Worm (Caenorhabditis elegans): ENCODE results near the gene sta-2.

sta-2 gene

DNA sequence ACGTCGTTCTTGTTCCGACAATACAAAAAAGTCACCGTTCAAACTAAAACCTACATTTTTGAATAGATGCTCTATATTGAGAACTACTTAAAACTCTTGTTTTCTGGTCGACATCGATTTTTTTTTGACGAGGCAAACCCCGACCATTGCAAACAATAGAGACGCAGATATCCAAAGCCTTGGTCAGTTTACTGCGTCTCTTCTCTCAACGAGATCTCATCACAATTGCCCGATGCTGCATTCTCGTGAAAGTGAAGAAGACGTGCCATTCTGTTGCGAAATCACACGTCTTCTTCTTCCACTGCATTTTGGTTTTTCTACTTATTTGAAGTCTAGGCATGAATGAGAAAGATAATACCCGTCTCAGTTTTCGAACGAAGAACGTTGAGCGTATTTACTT lies 36.6 kb upstream of the sta-2 start (continued):
- TF ChIP-seq lin-11 (tag; optimal IDR thresholded peaks at IDR 0.05), result peak; percentile 20

- TF ChIP-seq gmeb-1 (tag; optimal IDR thresholded peaks at IDR 0.05) (no peak), F13H6.1 (tag; optimal IDR thresholded peaks at IDR 0.05) (no peak), mbf-1 (tag; optimal IDR thresholded peaks at IDR 0.05) (no peak), nhr-129 (tag; optimal IDR thresholded peaks at IDR 0.05) (no peak), nhr-12 (tag; optimal IDR thresholded peaks at IDR 0.05) (no peak), nhr-23 (tag; optimal IDR thresholded peaks at IDR 0.05) (no peak), ama-1 (optimal IDR thresholded peaks at IDR 0.05) (no peak)
Observed at ce11 chrV:9706592-9706991, 34.4 kb upstream of the sta-2 start.

- TF ChIP-seq mbf-1 (tag; optimal IDR thresholded peaks at IDR 0.05), result no peak
- peak; percentile 83 for TF ChIP-seq fos-1 (tag; optimal IDR thresholded peaks at IDR 0.05)
- no peak for TF ChIP-seq mab-5 (tag; optimal IDR thresholded peaks at IDR 0.05)
- no peak for TF ChIP-seq unc-62 (GFP tag; optimal IDR thresholded peaks at IDR 0.05)
- no peak for TF ChIP-seq sem-4 (tag; optimal IDR thresholded peaks at IDR 0.05)
Observed at ce11 chrV:9709747-9710146, 31.3 kb upstream of the sta-2 start, which contains the start of gene tag-120. Gene tag-120, minus strand, starts transcription at chrV:9709814.

ce11 chrV:9711174-9711573 lies 29.8 kb upstream of the sta-2 start:
- TF ChIP-seq crh-2 (tag; optimal IDR thresholded peaks at IDR 0.05), result peak; percentile 21
- TF ChIP-seq fos-1 (tag; optimal IDR thresholded peaks at IDR 0.05), result peak; percentile 92
- TF ChIP-seq sma-9 (GFP tag; optimal IDR thresholded peaks at IDR 0.05), result no peak
- no peak for TF ChIP-seq sma-9 (tag; optimal IDR thresholded peaks at IDR 0.05)

DNA sequence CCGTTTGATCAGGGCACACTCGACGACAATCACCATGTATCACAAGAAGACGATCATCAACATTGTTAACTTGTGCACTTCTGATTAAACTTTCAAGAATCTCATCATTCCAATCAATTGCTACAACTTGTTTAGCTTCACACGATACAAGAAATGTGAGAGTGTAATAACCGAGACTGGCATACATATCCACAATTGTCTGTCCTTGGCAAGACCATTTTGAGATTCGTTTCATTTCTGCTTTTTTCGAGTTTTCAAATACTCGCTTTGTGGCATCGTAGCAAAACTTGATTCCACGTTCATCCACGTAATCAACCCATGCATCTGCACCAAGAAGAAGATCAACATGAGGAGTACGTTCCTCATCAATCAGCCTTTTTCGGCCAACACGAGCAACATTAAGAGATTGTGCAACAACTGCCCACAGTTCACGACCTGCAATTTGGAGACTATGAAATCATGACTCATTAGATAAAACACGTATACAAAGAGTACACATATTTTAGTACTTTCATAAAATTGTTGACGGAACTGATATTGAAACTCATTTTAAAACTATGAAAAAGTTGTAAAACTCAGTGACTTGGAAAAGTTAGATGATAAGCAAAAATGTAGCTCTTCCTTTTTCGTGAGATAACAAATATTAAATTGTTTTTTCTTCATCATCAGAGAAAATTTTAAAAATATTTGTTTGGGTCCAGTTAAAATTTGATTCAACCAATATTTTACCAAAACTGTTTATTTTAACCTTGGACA lies 28.4 kb upstream of the sta-2 start:
- TF ChIP-seq fos-1 (tag; optimal IDR thresholded peaks at IDR 0.05) (peak; percentile 80), R02D3.7 (tag; optimal IDR thresholded peaks at IDR 0.05) (no peak)

- TF ChIP-seq nhr-11 (tag; optimal IDR thresholded peaks at IDR 0.05), result no peak
- TF ChIP-seq snpc-4 (tag; optimal IDR thresholded peaks at IDR 0.05), result no peak
Observed at ce11 chrV:9713532-9713931, 27.5 kb upstream of the sta-2 start, which contains the start of gene F40F9.10. Gene F40F9.10, minus strand, starts transcription at chrV:9713632.

DNA sequence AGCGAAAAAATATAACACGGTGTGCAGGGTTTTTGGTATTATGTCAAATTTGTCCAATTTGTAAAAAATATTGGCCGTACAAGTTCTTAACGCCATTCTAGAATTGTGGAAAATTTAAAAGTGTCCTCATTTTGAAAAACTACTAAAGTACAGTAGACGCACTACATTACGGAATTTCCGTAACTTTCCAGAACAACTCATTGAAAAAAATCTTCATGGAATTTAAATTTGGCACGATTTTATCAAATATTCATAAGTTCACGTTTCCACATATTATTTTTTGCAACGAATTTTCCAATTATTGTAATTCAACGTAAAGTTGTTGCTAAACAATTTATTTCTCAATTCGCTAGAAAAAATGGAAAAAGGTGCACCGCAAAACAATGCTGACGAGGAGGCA lies 26.1 kb upstream of the sta-2 start, which contains the start of gene F40F9.3:
Gene F40F9.3, plus strand, starts transcription at position 301 of the 400 bp plus-strand sequence.
- TF ChIP-seq R02D3.7 (tag; optimal IDR thresholded peaks at IDR 0.05) (no peak), snpc-4 (tag; optimal IDR thresholded peaks at IDR 0.05) (no peak), lin-39 (tag; optimal IDR thresholded peaks at IDR 0.05) (no peak), blmp-1 (tag; optimal IDR thresholded peaks at IDR 0.05; ENCODE audit: insufficient read depth) (no peak), elt-1 (tag; optimal IDR thresholded peaks at IDR 0.05) (no peak), sem-4 (tag; optimal IDR thresholded peaks at IDR 0.05) (no peak), lsy-2 (tag; optimal IDR thresholded peaks at IDR 0.05) (no peak)

ce11 chrV:9716397-9716796 lies 24.6 kb upstream of the sta-2 start, which contains the start of gene str-188:
Gene str-188, plus strand, starts transcription at chrV:9716697.
- TF ChIP-seq mdl-1 (tag; optimal IDR thresholded peaks at IDR 0.05), result no peak
- TF ChIP-seq lin-13 (GFP tag; optimal IDR thresholded peaks at IDR 0.05), result no peak
- TF ChIP-seq nhr-21 (tag; optimal IDR thresholded peaks at IDR 0.05), result no peak
- TF ChIP-seq elt-1 (tag; optimal IDR thresholded peaks at IDR 0.05), result no peak
- TF ChIP-seq gmeb-1 (tag; optimal IDR thresholded peaks at IDR 0.05), result no peak
- no peak for TF ChIP-seq nhr-237 (tag; optimal IDR thresholded peaks at IDR 0.05)
- no peak for TF ChIP-seq ZK546.5 (tag; optimal IDR thresholded peaks at IDR 0.05)
- no peak for TF ChIP-seq lin-39 (tag; optimal IDR thresholded peaks at IDR 0.05)
- TF ChIP-seq ama-1 (optimal IDR thresholded peaks at IDR 0.05), result no peak
- TF ChIP-seq nhr-12 (tag; optimal IDR thresholded peaks at IDR 0.05), result no peak
- no peak for TF ChIP-seq sma-9 (GFP tag; optimal IDR thresholded peaks at IDR 0.05)
- TF ChIP-seq sma-9 (tag; optimal IDR thresholded peaks at IDR 0.05), result no peak
- no peak for TF ChIP-seq nhr-23 (tag; optimal IDR thresholded peaks at IDR 0.05)
- no peak for TF ChIP-seq lin-11 (tag; optimal IDR thresholded peaks at IDR 0.05)
- no peak for TF ChIP-seq unc-62 (GFP tag; optimal IDR thresholded peaks at IDR 0.05)
- no peak for TF ChIP-seq nhr-6 (tag; optimal IDR thresholded peaks at IDR 0.05)
- TF ChIP-seq lsy-2 (tag; optimal IDR thresholded peaks at IDR 0.05), result no peak
- no peak for TF ChIP-seq Y55F3AM.14 (GFP tag; optimal IDR thresholded peaks at IDR 0.05)
- TF ChIP-seq ceh-82 (tag; optimal IDR thresholded peaks at IDR 0.05), result no peak
